Worm (Caenorhabditis elegans) whole organism, L1 larva: ENCODE data around the gene srx-131.

Experiments used
- C34B4.2 ChIP-seq: sonication (generic microtip); optimal IDR thresholded peaks from 2 replicates; lab custom pipeline; 2017; ENCODE audit warnings: mild to moderate bottlenecking, missing genetic modification characterization, missing compliant biosample characterization
- F16B12.6 ChIP-seq: fragments of 150-350 bp; optimal IDR thresholded peaks from 2 replicates; lab custom pipeline; 2014; ENCODE audit warnings: missing biosample characterization, missing genetic modification characterization
- aha-1 ChIP-seq: fragments of 150-350 bp; optimal IDR thresholded peaks from 2 replicates; lab custom pipeline; 2014; ENCODE audit warnings: missing biosample characterization, missing genetic modification characterization
- aly-2 ChIP-seq: fragments of 150-350 bp; optimal IDR thresholded peaks from 2 replicates; lab custom pipeline; 2014; ENCODE audit warnings: missing biosample characterization, missing genetic modification characterization
- ama-1 ChIP-seq: fragments of 150-350 bp; optimal IDR thresholded peaks from 2 replicates; lab custom pipeline; 2014
- blmp-1 ChIP-seq: fragments of 150-350 bp; optimal IDR thresholded peaks from 2 replicates; lab custom pipeline; 2014; ENCODE audit warnings: missing biosample characterization, missing genetic modification characterization
- ceh-63 ChIP-seq: fragments of 200-800 bp; sonication (Bioruptor generic); optimal IDR thresholded peaks from 2 replicates; lab custom pipeline; 2018; ENCODE audit warnings: mild to moderate bottlenecking, missing genetic modification characterization, missing compliant biosample characterization
- ceh-8 ChIP-seq: fragments of 200-800 bp; sonication (Bioruptor generic); optimal IDR thresholded peaks from 2 replicates; lab custom pipeline; 2018; ENCODE audit warnings: mild to moderate bottlenecking, missing genetic modification characterization, moderate library complexity, missing compliant biosample characterization
- ceh-82 ChIP-seq, 3 experiments: fragments of 150-350 bp in 1 of 3; sonication (generic microtip) in 2 of 3; optimal IDR thresholded peaks; 2 replicates each; lab custom pipeline; 2014 to 2017; ENCODE audit warnings: missing biosample characterization in 3 of 3, missing genetic modification characterization in 3 of 3
- dpl-1 ChIP-seq, 3 experiments: fragments of 150-350 bp in 2 of 3; sonication (generic microtip) in 1 of 3; optimal IDR thresholded peaks; 2 replicates each; lab custom pipeline; 2014 to 2017; ENCODE audit warnings: missing biosample characterization in 3 of 3, missing genetic modification characterization in 3 of 3, missing genetic modification reagents in 3 of 3
- dsc-1 ChIP-seq: sonication (generic microtip); optimal IDR thresholded peaks from 2 replicates; lab custom pipeline; 2016; ENCODE audit warnings: mild to moderate bottlenecking, missing genetic modification characterization, missing compliant biosample characterization
- efl-1 ChIP-seq, 4 experiments: fragments of 150-350 bp; optimal IDR thresholded peaks in 3 of 4; peaks in 1 of 4; 1 replicate in 1 of 4; 2 replicates in 3 of 4; lab custom pipeline; 2014; ENCODE audit warnings: missing biosample characterization in 2 of 4, missing genetic modification characterization in 2 of 4, missing genetic modification reagents in 2 of 4
- efl-3 ChIP-seq: fragments of 200-800 bp; sonication (Bioruptor generic); optimal IDR thresholded peaks from 2 replicates; lab custom pipeline; 2018; ENCODE audit warnings: mild to moderate bottlenecking, missing genetic modification characterization, missing compliant biosample characterization
- egl-27 ChIP-seq, 2 experiments: fragments of 150-350 bp in 1 of 2; sonication (generic microtip); optimal IDR thresholded peaks; 3 replicates each; lab custom pipeline; 2017 to 2018; ENCODE audit warnings: missing biosample characterization in 2 of 2, missing genetic modification characterization in 2 of 2, missing genetic modification reagents in 2 of 2
- elt-2 ChIP-seq: sonication (generic microtip); optimal IDR thresholded peaks from 2 replicates; lab custom pipeline; 2016; ENCODE audit warnings: missing genetic modification characterization, mild to moderate bottlenecking, inconsistent platforms, missing compliant biosample characterization, missing genetic modification reagents
- fkh-10 ChIP-seq: sonication (generic microtip); optimal IDR thresholded peaks from 2 replicates; lab custom pipeline; 2017; ENCODE audit warnings: missing biosample characterization, missing genetic modification reagents, missing genetic modification characterization
- fkh-4 ChIP-seq: sonication (generic microtip); optimal IDR thresholded peaks from 2 replicates; lab custom pipeline; 2016; ENCODE audit warnings: missing compliant biosample characterization, missing genetic modification characterization, borderline replicate concordance
- fkh-8 ChIP-seq: sonication (generic microtip); optimal IDR thresholded peaks from 2 replicates; lab custom pipeline; 2016; ENCODE audit warnings: mild to moderate bottlenecking, missing genetic modification characterization, missing compliant biosample characterization
- fos-1 ChIP-seq: fragments of 150-350 bp; optimal IDR thresholded peaks from 2 replicates; lab custom pipeline; 2014; ENCODE audit warnings: missing biosample characterization, missing genetic modification characterization
- grh-1 ChIP-seq: fragments of 200-800 bp; sonication (Bioruptor generic); IDR thresholded peaks from 2 replicates; pipeline ENCODE4 v1.3.6; 2022; ENCODE audit warnings: missing genetic modification reagents, missing genetic modification characterization, missing compliant biosample characterization
- lin-14 ChIP-seq: fragments of 200-800 bp; sonication (Bioruptor generic); optimal IDR thresholded peaks from 2 replicates; lab custom pipeline; 2018; ENCODE audit warnings: mild to moderate bottlenecking, missing genetic modification characterization, moderate library complexity, missing compliant biosample characterization
- lin-35 ChIP-seq, 2 experiments: fragments of 150-350 bp; optimal IDR thresholded peaks; 2 replicates each; lab custom pipeline; 2014; ENCODE audit warnings: missing biosample characterization in 2 of 2, missing genetic modification characterization in 2 of 2, missing genetic modification reagents in 2 of 2
- lin-39 ChIP-seq: fragments of 150-350 bp; optimal IDR thresholded peaks from 2 replicates; lab custom pipeline; 2014; ENCODE audit warnings: missing biosample characterization, missing genetic modification reagents, missing genetic modification characterization
- lir-3 ChIP-seq: sonication (generic microtip); optimal IDR thresholded peaks from 2 replicates; lab custom pipeline; 2016; ENCODE audit warnings: mild to moderate bottlenecking, missing genetic modification characterization, moderate library complexity, missing compliant biosample characterization; ENCODE audit not compliant: poor library complexity
- lsy-2 ChIP-seq, 2 experiments: fragments of 150-350 bp; optimal IDR thresholded peaks; 2 replicates each; lab custom pipeline; 2014; ENCODE audit warnings: missing biosample characterization in 2 of 2, missing genetic modification characterization in 2 of 2
- mdl-1 ChIP-seq, 2 experiments: fragments of 150-350 bp; optimal IDR thresholded peaks; 2 replicates each; lab custom pipeline; 2014 to 2017; ENCODE audit warnings: missing biosample characterization in 2 of 2, missing genetic modification characterization in 2 of 2, inconsistent platforms in 1 of 2
- mef-2 ChIP-seq: fragments of 150-350 bp; optimal IDR thresholded peaks from 2 replicates; lab custom pipeline; 2014; ENCODE audit warnings: missing biosample characterization, missing genetic modification characterization
- nhr-12 ChIP-seq: sonication (generic microtip); optimal IDR thresholded peaks from 2 replicates; lab custom pipeline; 2017; ENCODE audit warnings: missing biosample characterization, missing genetic modification characterization
- nhr-19 ChIP-seq: fragments of 200-800 bp; sonication (Bioruptor generic); conservative IDR thresholded peaks from 2 replicates; pipeline ENCODE4 v1.3.6; 2022; ENCODE audit warnings: missing genetic modification characterization, missing compliant biosample characterization
- nhr-20 ChIP-seq: sonication (generic microtip); optimal IDR thresholded peaks from 2 replicates; lab custom pipeline; 2016; ENCODE audit warnings: mild to moderate bottlenecking, missing genetic modification characterization, missing compliant biosample characterization
- nhr-71 ChIP-seq: sonication (generic microtip); optimal IDR thresholded peaks from 2 replicates; lab custom pipeline; 2016; ENCODE audit warnings: mild to moderate bottlenecking, missing genetic modification characterization, moderate library complexity, missing compliant biosample characterization
- nhr-76 ChIP-seq: sonication (generic microtip); optimal IDR thresholded peaks from 2 replicates; lab custom pipeline; 2017; ENCODE audit warnings: missing biosample characterization, missing genetic modification characterization
- nhr-84 ChIP-seq: sonication (generic microtip); optimal IDR thresholded peaks from 2 replicates; lab custom pipeline; 2017; ENCODE audit warnings: missing biosample characterization, missing genetic modification characterization
- nhr-85 ChIP-seq: sonication (generic microtip); peaks from one replicate; lab custom pipeline; 2016; ENCODE audit warnings: missing genetic modification characterization, inconsistent platforms, missing compliant biosample characterization
- nhr-90 ChIP-seq: sonication (generic microtip); optimal IDR thresholded peaks from 2 replicates; lab custom pipeline; 2016; ENCODE audit warnings: mild to moderate bottlenecking, missing genetic modification characterization, missing compliant biosample characterization; ENCODE audit not compliant: poor library complexity
- pax-3 ChIP-seq: fragments of 200-800 bp; sonication (Bioruptor generic); optimal IDR thresholded peaks from 2 replicates; lab custom pipeline; 2018; ENCODE audit warnings: mild to moderate bottlenecking, missing genetic modification characterization, moderate library complexity, missing compliant biosample characterization
- rnt-1 ChIP-seq: sonication (generic microtip); optimal IDR thresholded peaks from 2 replicates; lab custom pipeline; 2016; ENCODE audit warnings: mild to moderate bottlenecking, missing genetic modification characterization, moderate library complexity, missing compliant biosample characterization
- skn-1 ChIP-seq: fragments of 150-350 bp; optimal IDR thresholded peaks from 2 replicates; lab custom pipeline; 2014; ENCODE audit warnings: missing biosample characterization, missing genetic modification characterization
- snu-23 ChIP-seq: sonication (generic microtip); optimal IDR thresholded peaks from 2 replicates; lab custom pipeline; 2016; ENCODE audit warnings: missing genetic modification characterization, missing compliant biosample characterization
- sptf-1 ChIP-seq: fragments of 150-350 bp; optimal IDR thresholded peaks from 2 replicates; lab custom pipeline; 2014; ENCODE audit warnings: missing biosample characterization, missing genetic modification characterization
- swsn-7 ChIP-seq: sonication (generic microtip); optimal IDR thresholded peaks from 2 replicates; lab custom pipeline; 2016; ENCODE audit warnings: missing genetic modification characterization, missing compliant biosample characterization
- tbx-2 ChIP-seq: sonication (generic microtip); optimal IDR thresholded peaks from 2 replicates; lab custom pipeline; 2016; ENCODE audit warnings: missing genetic modification characterization, missing compliant biosample characterization
- unc-86 ChIP-seq: sonication (generic microtip); optimal IDR thresholded peaks from 2 replicates; lab custom pipeline; 2016; ENCODE audit warnings: missing genetic modification characterization, missing compliant biosample characterization
- xbp-1 ChIP-seq: sonication (generic microtip); optimal IDR thresholded peaks from 2 replicates; lab custom pipeline; 2016; ENCODE audit warnings: missing genetic modification characterization, missing compliant biosample characterization
- zag-1 ChIP-seq: fragments of 150-350 bp; optimal IDR thresholded peaks from 2 replicates; lab custom pipeline; 2014; ENCODE audit warnings: missing biosample characterization, missing genetic modification characterization
- ztf-11 ChIP-seq, 2 experiments: sonication (generic microtip); optimal IDR thresholded peaks; 2 replicates each; lab custom pipeline; 2016 to 2017; ENCODE audit warnings: missing genetic modification characterization in 2 of 2, missing biosample characterization in 1 of 2, missing compliant biosample characterization in 1 of 2

srx-131 gene

ce11 chrV:13845136-13845535 is at the start of gene srx-131:
srx-131 (plus strand) TSS chrV:13845436.
- TF ChIP-seq dpl-1 (GFP tag; optimal IDR thresholded peaks at IDR 0.05; lab: Kevin White, UChicago) (no peak), nhr-85 (tag; lab: Kevin White, UChicago) (no peak), mef-2 (tag; lab: Kevin White, UChicago) (no peak), F16B12.6 (tag; lab: Kevin White, UChicago) (no peak), zag-1 (tag; lab: Kevin White, UChicago) (no peak), swsn-7 (no peak), lin-35 (GFP tag; optimal IDR thresholded peaks at IDR 0.05; lab: Kevin White, UChicago) (no peak), nhr-12 (tag; lab: Kevin White, UChicago) (no peak), efl-1 (optimal IDR thresholded peaks at IDR 0.05; lab: Kevin White, UChicago) (no peak), efl-1 (GFP tag; optimal IDR thresholded peaks at IDR 0.05 in 1 of 2; lab: Kevin White, UChicago) (no peak), ama-1 (lab: Kevin White, UChicago) (no peak), efl-3 (GFP tag; lab: Kevin White, UChicago) (no peak)
- TF ChIP-seq, all 84 proteins: peak for 0

ce11 chrV:13796246-13796776 is 48.9 kb upstream of the srx-131 start, which contains the start of gene twk-32:
twk-32 (plus strand) TSS chrV:13796641.
- TF ChIP-seq lir-3 (tag; lab: Kevin White, UChicago) (peak; percentile 13), nhr-90 (tag; lab: Kevin White, UChicago) (no peak), lin-39 (tag; lab: Kevin White, UChicago) (no peak), F16B12.6 (tag; lab: Kevin White, UChicago) (no peak), lin-14 (GFP tag; lab: Kevin White, UChicago) (peak; percentile 17), aly-2 (no peak), efl-1 (optimal IDR thresholded peaks at IDR 0.05; lab: Kevin White, UChicago) (no peak), efl-1 (GFP tag; optimal IDR thresholded peaks at IDR 0.05 in 1 of 2; lab: Kevin White, UChicago) (no peak), nhr-71 (tag; lab: Kevin White, UChicago) (peak; percentile 23), pax-3 (tag; lab: Kevin White, UChicago) (peak; percentile 48), snu-23 (GFP tag; lab: Kevin White, UChicago) (peak; percentile 2), skn-1 (tag; lab: Kevin White, UChicago) (no peak), nhr-20 (tag; lab: Kevin White, UChicago) (peak; percentile 25), egl-27 (tag; optimal IDR thresholded peaks at IDR 0.05; lab: Kevin White, UChicago) (no peak), nhr-19 (GFP tag; lab: Robert Waterston, UW) (peak; percentile 29; the same call in 1 of the 2 replicates)
- TF ChIP-seq, all 84 proteins: peak for 7

ce11 chrV:13799190-13799589 is 46.0 kb upstream of the srx-131 start:
- TF ChIP-seq lin-39 (tag; lab: Kevin White, UChicago), result no peak
- TF ChIP-seq lin-14 (GFP tag; lab: Kevin White, UChicago), result no peak
- no peak for TF ChIP-seq xbp-1
- TF ChIP-seq nhr-76 (tag; lab: Kevin White, UChicago), result no peak
- no peak for TF ChIP-seq unc-86
- no peak for TF ChIP-seq efl-1 (optimal IDR thresholded peaks at IDR 0.05; lab: Kevin White, UChicago)
- no peak for TF ChIP-seq efl-1 (GFP tag; optimal IDR thresholded peaks at IDR 0.05 in 1 of 2; lab: Kevin White, UChicago)
- no peak for TF ChIP-seq grh-1
- no peak for TF ChIP-seq aly-2
- TF ChIP-seq elt-2 (tag; lab: Kevin White, UChicago), result no peak
- no peak for TF ChIP-seq ztf-11 (tag; optimal IDR thresholded peaks at IDR 0.05; lab: Kevin White, UChicago)
- TF ChIP-seq fkh-10 (GFP tag; lab: Kevin White, UChicago), result no peak
- no peak for TF ChIP-seq C34B4.2 (tag; lab: Kevin White, UChicago)
- no peak for TF ChIP-seq rnt-1 (tag; lab: Kevin White, UChicago)
- TF ChIP-seq blmp-1 (tag; lab: Kevin White, UChicago), result no peak
- no peak for TF ChIP-seq ceh-8 (GFP tag; lab: Kevin White, UChicago)

ce11 chrV:13803902-13804301 is 41.3 kb upstream of the srx-131 start, which contains the start of gene swan-2:
swan-2 (minus strand) TSS chrV:13804281.
- no peak for TF ChIP-seq sptf-1 (tag; lab: Kevin White, UChicago)
- no peak for TF ChIP-seq aha-1
- no peak for TF ChIP-seq tbx-2
- TF ChIP-seq fos-1 (tag; lab: Kevin White, UChicago), result no peak
- TF ChIP-seq dsc-1 (tag; lab: Kevin White, UChicago), result peak; percentile 60
- no peak for TF ChIP-seq lin-14 (GFP tag; lab: Kevin White, UChicago)
- TF ChIP-seq C34B4.2 (tag; lab: Kevin White, UChicago), result no peak
- no peak for TF ChIP-seq nhr-84 (tag; lab: Kevin White, UChicago)
- TF ChIP-seq fkh-4 (tag; lab: Kevin White, UChicago), result peak; percentile 5
- TF ChIP-seq nhr-71 (tag; lab: Kevin White, UChicago), result peak; percentile 10
- TF ChIP-seq ceh-82 (tag; optimal IDR thresholded peaks at IDR 0.05; lab: Kevin White, UChicago), result no peak
- TF ChIP-seq snu-23 (GFP tag; lab: Kevin White, UChicago), result peak; percentile 3
- no peak for TF ChIP-seq ceh-63 (GFP tag; lab: Kevin White, UChicago)
- TF ChIP-seq fkh-8 (tag; lab: Kevin White, UChicago), result no peak
- no peak for TF ChIP-seq lsy-2 (tag; optimal IDR thresholded peaks at IDR 0.05; lab: Kevin White, UChicago)
- TF ChIP-seq mdl-1 (tag; optimal IDR thresholded peaks at IDR 0.05; lab: Kevin White, UChicago), result no peak
